Worm (Caenorhabditis elegans): ENCODE measurements around the gene F08B12.4.

DNA sequence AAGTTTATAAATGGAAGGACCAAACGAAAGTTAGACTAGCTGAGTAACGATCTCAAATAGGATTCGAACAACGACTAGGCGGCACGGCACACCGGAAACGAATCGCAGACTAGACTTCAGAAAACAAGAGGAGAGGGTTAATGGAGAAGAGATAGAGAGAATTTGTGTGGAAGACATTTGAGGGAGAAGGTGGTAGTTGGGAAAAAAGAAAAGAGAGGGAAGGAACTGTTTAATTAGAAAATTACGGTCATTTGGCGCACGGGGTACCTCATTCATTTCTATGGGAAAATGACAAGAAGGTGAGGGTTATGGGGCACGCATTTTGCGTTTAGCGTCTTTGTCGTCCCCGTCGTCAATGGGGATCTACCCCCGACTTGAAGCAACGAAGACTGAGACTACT is 46.7 kb upstream of the F08B12.4 start, which contains the start of gene F48C5.2:
- TF ChIP-seq dmd-4 (tag; optimal IDR thresholded peaks at IDR 0.05; ENCODE audit: borderline replicate concordance) (no peak), fkh-10 (GFP tag; optimal IDR thresholded peaks at IDR 0.05) (no peak)

Measured in whole organism, late embryonic.